Worm (Caenorhabditis elegans) whole organism, young adult: ENCODE results near the gene ZK1248.11.

Source experiments
- B0019.2 ChIP-seq: fragments of 200-800 bp; sonication (Bioruptor generic); conservative IDR thresholded peaks from 2 replicates; pipeline ENCODE4 v1.3.6; 2022; ENCODE audit warnings: missing genetic modification reagents, missing genetic modification characterization, missing compliant biosample characterization
- B0035.1 ChIP-seq: sonication (generic microtip); optimal IDR thresholded peaks from 2 replicates; lab custom pipeline; 2016; ENCODE audit warnings: missing genetic modification characterization, mild to moderate bottlenecking, missing compliant biosample characterization, missing genotype, missing genetic modification reagents
- C17E4.6 ChIP-seq: fragments of 200-800 bp; sonication (Bioruptor generic); IDR thresholded peaks from 2 replicates; pipeline ENCODE4 v1.3.6; 2022; ENCODE audit warnings: missing genetic modification reagents, missing genetic modification characterization, missing compliant biosample characterization
- F22D6.2 ChIP-seq: sonication (generic microtip); optimal IDR thresholded peaks from 2 replicates; lab custom pipeline; 2016; ENCODE audit warnings: mild to moderate bottlenecking, missing genetic modification characterization, missing compliant biosample characterization
- F23B12.7 ChIP-seq: sonication (generic microtip); optimal IDR thresholded peaks from 2 replicates; lab custom pipeline; 2017; ENCODE audit warnings: missing genetic modification characterization, mild to moderate bottlenecking, missing compliant biosample characterization, antibody characterized with exemption, moderate library complexity; ENCODE audit not compliant: insufficient read depth
- F37B4.10 ChIP-seq: fragments of 200-800 bp; sonication (Bioruptor generic); IDR thresholded peaks from 2 replicates; pipeline ENCODE4 v1.3.6; 2022; ENCODE audit warnings: missing genetic modification characterization, missing compliant biosample characterization
- F49E8.2 ChIP-seq: sonication (generic microtip); optimal IDR thresholded peaks from 3 replicates; lab custom pipeline; 2017; ENCODE audit warnings: missing genetic modification characterization, mild to moderate bottlenecking, missing compliant biosample characterization, antibody characterized with exemption, moderate library complexity; ENCODE audit not compliant: insufficient read depth
- K12H6.12 ChIP-seq: fragments of 200-800 bp; sonication (Bioruptor generic); optimal IDR thresholded peaks from 2 replicates; lab custom pipeline; 2018; ENCODE audit warnings: mild to moderate bottlenecking, missing genetic modification characterization, missing compliant biosample characterization
- T07F8.4 ChIP-seq: sonication (generic microtip); optimal IDR thresholded peaks from 2 replicates; lab custom pipeline; 2016; ENCODE audit warnings: mild to moderate bottlenecking, missing genetic modification characterization, moderate library complexity, missing compliant biosample characterization
- aptf-2 ChIP-seq: fragments of 200-800 bp; sonication (Bioruptor generic); conservative IDR thresholded peaks from 2 replicates; pipeline ENCODE4 v1.3.6; 2022; ENCODE audit warnings: missing genetic modification reagents, missing genetic modification characterization, missing compliant biosample characterization
- attf-5 ChIP-seq: fragments of 200-800 bp; sonication (Bioruptor generic); optimal IDR thresholded peaks from 2 replicates; lab custom pipeline; 2018; ENCODE audit warnings: mild to moderate bottlenecking, missing genetic modification characterization, missing compliant biosample characterization
- attf-6 ChIP-seq: fragments of 200-800 bp; sonication (Bioruptor generic); IDR thresholded peaks from 2 replicates; pipeline ENCODE4 v1.3.6; 2022; ENCODE audit warnings: missing genetic modification reagents, missing genetic modification characterization, missing compliant biosample characterization
- ccch-3 ChIP-seq: fragments of 200-800 bp; sonication (Bioruptor generic); optimal IDR thresholded peaks from 2 replicates; lab custom pipeline; 2018; ENCODE audit warnings: mild to moderate bottlenecking, missing genetic modification characterization, missing compliant biosample characterization
- ceh-27 ChIP-seq: fragments of 200-800 bp; sonication (Bioruptor generic); optimal IDR thresholded peaks from 2 replicates; lab custom pipeline; 2018; ENCODE audit warnings: mild to moderate bottlenecking, missing genetic modification characterization, moderate library complexity, missing compliant biosample characterization
- ceh-58 ChIP-seq: fragments of 200-800 bp; sonication (Bioruptor generic); IDR thresholded peaks from 2 replicates; pipeline ENCODE4 v1.3.6; 2022; ENCODE audit warnings: missing genetic modification characterization, missing compliant biosample characterization
- ceh-91 ChIP-seq: fragments of 200-800 bp; sonication (Bioruptor generic); IDR thresholded peaks from 2 replicates; pipeline ENCODE4 v1.3.6; 2022; ENCODE audit warnings: missing genetic modification reagents, missing genetic modification characterization, missing compliant biosample characterization
- die-1 ChIP-seq: sonication (generic microtip); optimal IDR thresholded peaks from 2 replicates; lab custom pipeline; 2016; ENCODE audit warnings: missing genotype, mild to moderate bottlenecking, missing genetic modification characterization, missing compliant biosample characterization
- efl-1 ChIP-seq: fragments of 150-350 bp; optimal IDR thresholded peaks from 2 replicates; lab custom pipeline; 2014; ENCODE audit warnings: missing biosample characterization, missing genetic modification reagents, missing genetic modification characterization
- egrh-3 ChIP-seq: fragments of 200-800 bp; sonication (Bioruptor generic); IDR thresholded peaks from 2 replicates; pipeline ENCODE4 v1.3.6; 2022; ENCODE audit warnings: missing genetic modification reagents, missing genetic modification characterization, missing compliant biosample characterization
- ekl-4 ChIP-seq: fragments of 200-800 bp; sonication (Bioruptor generic); IDR thresholded peaks from 2 replicates; pipeline ENCODE4 v1.3.6; 2022; ENCODE audit warnings: missing genetic modification reagents, missing genetic modification characterization, missing compliant biosample characterization
- ets-4 ChIP-seq: fragments of 200-800 bp; sonication (Bioruptor generic); optimal IDR thresholded peaks from 2 replicates; lab custom pipeline; 2018; ENCODE audit warnings: mild to moderate bottlenecking, missing genetic modification characterization, missing compliant biosample characterization
- gei-17 ChIP-seq: fragments of 200-800 bp; sonication (Bioruptor generic); optimal IDR thresholded peaks from 2 replicates; lab custom pipeline; 2018; ENCODE audit warnings: mild to moderate bottlenecking, missing genetic modification characterization, missing compliant biosample characterization
- him-1 ChIP-seq: sonication (generic microtip); optimal IDR thresholded peaks from 2 replicates; lab custom pipeline; 2016; ENCODE audit warnings: missing genotype, missing genetic modification reagents, missing genetic modification characterization, missing compliant biosample characterization
- hlh-12 ChIP-seq: sonication (generic microtip); optimal IDR thresholded peaks from 2 replicates; lab custom pipeline; 2016; ENCODE audit warnings: missing genetic modification characterization, missing compliant biosample characterization
- hlh-26 ChIP-seq: fragments of 200-800 bp; sonication (Bioruptor generic); conservative IDR thresholded peaks from 2 replicates; pipeline ENCODE4 v1.3.6; 2022; ENCODE audit warnings: missing genetic modification reagents, missing genetic modification characterization, missing compliant biosample characterization
- lag-1 ChIP-seq: fragments of 200-800 bp; sonication (Bioruptor generic); IDR thresholded peaks from 2 replicates; pipeline ENCODE4 v1.3.6; 2022; ENCODE audit warnings: missing genetic modification reagents, missing genetic modification characterization, missing compliant biosample characterization
- let-526 ChIP-seq: fragments of 200-800 bp; sonication (Bioruptor generic); IDR thresholded peaks from 2 replicates; pipeline ENCODE4 v1.3.6; 2022; ENCODE audit warnings: missing genetic modification reagents, missing genetic modification characterization, missing compliant biosample characterization
- let-607 ChIP-seq, 2 experiments: fragments of 200-800 bp in 1 of 2; sonication (Bioruptor generic) in 1 of 2; sonication (generic microtip) in 1 of 2; optimal IDR thresholded peaks; 2 replicates each; lab custom pipeline; 2016 to 2018; ENCODE audit warnings: mild to moderate bottlenecking in 2 of 2, missing compliant biosample characterization in 2 of 2, missing genetic modification characterization in 2 of 2, moderate library complexity in 2 of 2, missing genotype in 1 of 2
- lsy-27 ChIP-seq: sonication (generic microtip); optimal IDR thresholded peaks from 2 replicates; lab custom pipeline; 2017; ENCODE audit warnings: missing genetic modification characterization, mild to moderate bottlenecking, missing compliant biosample characterization, antibody characterized with exemption, missing genotype, borderline replicate concordance; ENCODE audit not compliant: insufficient read depth
- madf-3 ChIP-seq: fragments of 200-800 bp; sonication (Bioruptor generic); IDR thresholded peaks from 2 replicates; pipeline ENCODE4 v1.3.6; 2022; ENCODE audit warnings: missing genetic modification reagents, missing genetic modification characterization, missing compliant biosample characterization
- mcd-1 ChIP-seq: fragments of 200-800 bp; sonication (Bioruptor generic); IDR thresholded peaks from 2 replicates; pipeline ENCODE4 v1.3.6; 2022; ENCODE audit warnings: missing genetic modification reagents, missing genetic modification characterization, missing compliant biosample characterization
- mel-28 ChIP-seq: sonication (generic microtip); optimal IDR thresholded peaks from 2 replicates; lab custom pipeline; 2016; ENCODE audit warnings: borderline replicate concordance, mild to moderate bottlenecking, missing genetic modification characterization, missing compliant biosample characterization
- nhr-120 ChIP-seq: fragments of 200-800 bp; sonication (Bioruptor generic); IDR thresholded peaks from 2 replicates; pipeline ENCODE4 v1.3.6; 2022; ENCODE audit warnings: missing genetic modification characterization, missing compliant biosample characterization
- nhr-27 ChIP-seq: fragments of 200-800 bp; sonication (Bioruptor generic); optimal IDR thresholded peaks from 2 replicates; lab custom pipeline; 2018; ENCODE audit warnings: mild to moderate bottlenecking, missing genetic modification characterization, moderate library complexity, missing compliant biosample characterization
- nhr-80 ChIP-seq: sonication (generic microtip); optimal IDR thresholded peaks from 2 replicates; lab custom pipeline; 2016; ENCODE audit warnings: missing genetic modification characterization, missing compliant biosample characterization
- pha-4 ChIP-seq: fragments of 150-350 bp; sonication (generic microtip); optimal IDR thresholded peaks from 2 replicates; lab custom pipeline; 2014; ENCODE audit warnings: missing biosample characterization, missing genetic modification reagents, missing genetic modification characterization
- rpc-1 ChIP-seq, 2 experiments: fragments of 150-350 bp in 1 of 2; sonication (generic microtip) in 1 of 2; optimal IDR thresholded peaks; 2 replicates each; lab custom pipeline; 2014 to 2018; ENCODE audit warnings: missing biosample characterization in 1 of 2, missing genetic modification characterization in 1 of 2, missing genetic modification reagents in 1 of 2, missing genotype in 1 of 2
- snpc-4 ChIP-seq, 5 experiments: fragments of 150-350 bp in 1 of 5; sonication (generic microtip) in 4 of 5; optimal IDR thresholded peaks; 2 replicates each; lab custom pipeline; 2014 to 2018; ENCODE audit warnings: missing genetic modification characterization in 5 of 5, missing biosample characterization in 3 of 5, antibody characterized with exemption in 2 of 5, mild to moderate bottlenecking in 2 of 5, missing compliant biosample characterization in 2 of 5, missing genotype in 2 of 5, moderate library complexity in 2 of 5, missing genetic modification reagents in 1 of 5
- sptf-2 ChIP-seq: fragments of 200-800 bp; sonication (Bioruptor generic); optimal IDR thresholded peaks from 2 replicates; lab custom pipeline; 2018; ENCODE audit warnings: mild to moderate bottlenecking, missing genetic modification characterization, missing compliant biosample characterization
- xnd-1 ChIP-seq: sonication (generic microtip); optimal IDR thresholded peaks from 2 replicates; lab custom pipeline; 2016; ENCODE audit warnings: missing genotype, missing genetic modification reagents, missing genetic modification characterization, missing compliant biosample characterization
- ztf-22 ChIP-seq: fragments of 200-800 bp; sonication (Bioruptor generic); optimal IDR thresholded peaks from 2 replicates; lab custom pipeline; 2018; ENCODE audit warnings: mild to moderate bottlenecking, missing genetic modification characterization, moderate library complexity, missing compliant biosample characterization
- ztf-25 ChIP-seq: fragments of 200-800 bp; sonication (Bioruptor generic); IDR thresholded peaks from 2 replicates; pipeline ENCODE4 v1.3.6; 2022; ENCODE audit warnings: missing genetic modification reagents, missing genetic modification characterization, missing compliant biosample characterization
- ztf-3 ChIP-seq: fragments of 200-800 bp; sonication (Bioruptor generic); optimal IDR thresholded peaks from 2 replicates; lab custom pipeline; 2018; ENCODE audit warnings: mild to moderate bottlenecking, missing genetic modification characterization, missing compliant biosample characterization

The ZK1248.11 gene

ce11 chrII:5781935-5782921 lies 46.2 kb downstream of the ZK1248.11 start, which contains the start of gene K05F1.6 (continued):
- TF ChIP-seq snpc-4 (GFP tag; optimal IDR thresholded peaks at IDR 0.05; lab: Kevin White, UChicago) (peak; percentile 55), snpc-4 (tag; optimal IDR thresholded peaks at IDR 0.05; lab: Kevin White, UChicago) (peak in 3 of 4 experiments; percentile 76 to 81 (median 77)), F37B4.10 (GFP tag; lab: Robert Waterston, UW) (no peak), hlh-12 (tag; lab: Kevin White, UChicago) (peak; percentile 32), K12H6.12 (tag; lab: Kevin White, UChicago) (peak; percentile 69), egrh-3 (GFP tag; lab: Robert Waterston, UW) (peak; percentile 49; the same call in 1 of the 2 replicates), hlh-26 (GFP tag; lab: Robert Waterston, UW) (no peak), attf-6 (peak; percentile 77; the same call in 1 of the 2 replicates), F23B12.7 (tag; lab: Kevin White, UChicago) (peak; percentile 93), F49E8.2 (peak; percentile 77), C17E4.6 (0 out of 2 replicates have a peak, but pooled peaks have one; percentile 62), ceh-91 (peak; percentile 57), ceh-58 (GFP tag; lab: Robert Waterston, UW) (no peak), ekl-4 (GFP tag; lab: Robert Waterston, UW) (peak; percentile 67; the same call in 1 of the 2 replicates), ztf-3 (GFP tag; lab: Kevin White, UChicago) (no peak), mel-28 (no peak), lag-1 (GFP tag; lab: Robert Waterston, UW) (no peak), sptf-2 (GFP tag; lab: Kevin White, UChicago) (peak; percentile 80), nhr-120 (GFP tag; lab: Robert Waterston, UW) (no peak), nhr-80 (tag; lab: Kevin White, UChicago) (peak; percentile 81), mcd-1 (GFP tag; lab: Robert Waterston, UW) (peak; percentile 72), attf-5 (GFP tag; lab: Kevin White, UChicago) (peak; percentile 64), ztf-25 (GFP tag; lab: Robert Waterston, UW) (peak; percentile 88; the same call in 1 of the 2 replicates), B0035.1 (tag; lab: Kevin White, UChicago) (peak; percentile 72), let-607 (tag; optimal IDR thresholded peaks at IDR 0.05; lab: Kevin White, UChicago) (peak; percentile 40 to 65), gei-17 (no peak), die-1 (tag; lab: Kevin White, UChicago) (peak; percentile 90), madf-3 (0 out of 2 replicates have a peak, but pooled peaks have one; percentile 43), pha-4 (no peak), him-1 (tag; lab: Kevin White, UChicago) (peak; percentile 83), efl-1 (GFP tag; lab: Kevin White, UChicago) (no peak), aptf-2 (GFP tag; lab: Robert Waterston, UW) (no peak), nhr-27 (peak; percentile 60), ets-4 (GFP tag; lab: Kevin White, UChicago) (peak; percentile 60), xnd-1 (tag; lab: Kevin White, UChicago) (peak; percentile 39), ceh-27 (GFP tag; lab: Kevin White, UChicago) (peak; percentile 44), ztf-22 (GFP tag; lab: Kevin White, UChicago) (peak; percentile 12), rpc-1 (optimal IDR thresholded peaks at IDR 0.05; lab: Kevin White, UChicago) (peak; percentile 90), rpc-1 (tag; optimal IDR thresholded peaks at IDR 0.05; lab: Kevin White, UChicago) (peak; percentile 89), ccch-3 (GFP tag; lab: Kevin White, UChicago) (no peak), lsy-27 (peak; percentile 90), T07F8.4 (tag; lab: Kevin White, UChicago) (peak; percentile 84), B0019.2 (GFP tag; lab: Robert Waterston, UW) (0 out of 2 replicates have a peak, but pooled peaks have one; percentile 55), F22D6.2 (tag; lab: Kevin White, UChicago) (no peak), let-526 (peak; percentile 67; the same call in 1 of the 2 replicates)
